Worm (Caenorhabditis elegans) whole organism, L4 larva: ENCODE measurements around the gene oac-23.

Source experiments
- hlh-30 ChIP-seq: sonication (generic microtip); optimal IDR thresholded peaks from 2 replicates; lab custom pipeline; 2017; ENCODE audit warnings: antibody characterized with exemption, mild to moderate bottlenecking, missing genetic modification characterization, missing compliant biosample characterization; ENCODE audit not compliant: insufficient read depth
- nhr-11 ChIP-seq: fragments of 150-350 bp; optimal IDR thresholded peaks from 2 replicates; lab custom pipeline; 2014; ENCODE audit warnings: missing biosample characterization, missing genetic modification characterization
- pqm-1 ChIP-seq: sonication (generic microtip); optimal IDR thresholded peaks from 2 replicates; lab custom pipeline; 2017; ENCODE audit warnings: missing biosample characterization, missing genetic modification characterization

ce11 chrIV:3855543-3855942 is 25.7 kb upstream of the oac-23 start, which contains the start of gene zag-1:
- TF ChIP-seq pqm-1 (tag; lab: Kevin White, UChicago) (no peak), nhr-11 (tag; lab: Kevin White, UChicago) (no peak), hlh-30 (tag; lab: Kevin White, UChicago) (no peak)
